Worm (Caenorhabditis elegans) whole organism, late embryonic: ENCODE results near the gene fli-1.

ENCODE experiments used
- C38D4.7 ChIP-seq: fragments of 200-800 bp; sonication (Bioruptor generic); optimal IDR thresholded peaks from 2 replicates; lab custom pipeline; 2018; ENCODE audit warnings: mild to moderate bottlenecking, missing genetic modification characterization, moderate library complexity, missing compliant biosample characterization
- K02D7.2 ChIP-seq: sonication (generic microtip); optimal IDR thresholded peaks from 2 replicates; lab custom pipeline; 2017; ENCODE audit warnings: mild to moderate bottlenecking, missing genetic modification characterization, missing compliant biosample characterization
- ceh-14 ChIP-seq: sonication (generic microtip); optimal IDR thresholded peaks from 2 replicates; lab custom pipeline; 2016; ENCODE audit warnings: missing genotype, missing genetic modification characterization, missing compliant biosample characterization
- ceh-48 ChIP-seq: sonication (generic microtip); optimal IDR thresholded peaks from 2 replicates; lab custom pipeline; 2016; ENCODE audit warnings: missing genetic modification characterization, inconsistent platforms, missing compliant biosample characterization
- che-1 ChIP-seq: sonication (generic microtip); optimal IDR thresholded peaks from 2 replicates; lab custom pipeline; 2016; ENCODE audit warnings: mild to moderate bottlenecking, missing genetic modification characterization, missing compliant biosample characterization
- elt-4 ChIP-seq: sonication (generic microtip); optimal IDR thresholded peaks from 2 replicates; lab custom pipeline; 2016; ENCODE audit warnings: missing genetic modification characterization, missing compliant biosample characterization
- fax-1 ChIP-seq: sonication (generic microtip); optimal IDR thresholded peaks from 2 replicates; lab custom pipeline; 2016; ENCODE audit warnings: missing genotype, missing genetic modification characterization, missing compliant biosample characterization
- pros-1 ChIP-seq: fragments of 150-350 bp; optimal IDR thresholded peaks from 2 replicates; lab custom pipeline; 2014; ENCODE audit warnings: missing biosample characterization, missing genetic modification reagents, missing genetic modification characterization

DNA sequence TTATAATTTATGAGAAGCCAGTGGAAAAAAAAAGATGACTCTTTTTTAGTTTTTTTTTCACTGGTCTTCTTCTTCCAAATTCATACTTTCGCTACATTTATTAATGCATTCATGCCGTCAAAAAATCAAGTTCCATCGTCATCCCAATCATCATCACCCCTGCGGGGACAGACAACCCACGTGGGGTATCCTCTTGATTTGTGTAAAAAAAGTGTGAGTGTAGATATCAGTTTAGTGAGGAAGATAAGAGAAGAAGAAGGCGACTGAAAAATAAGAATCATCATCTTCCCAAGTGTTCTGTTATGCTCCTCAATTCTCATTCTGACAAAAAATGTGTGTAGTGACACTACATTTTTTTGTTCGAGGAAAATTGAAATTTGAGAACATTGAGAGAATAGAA lies 48.4 kb upstream of the fli-1 start:
- TF ChIP-seq ceh-48 (tag; lab: Kevin White, UChicago): no peak
- TF ChIP-seq che-1 (tag; lab: Kevin White, UChicago): no peak
- TF ChIP-seq fax-1: no peak
- TF ChIP-seq elt-4: no peak
- no peak for TF ChIP-seq ceh-14 (tag; lab: Kevin White, UChicago)
- no peak for TF ChIP-seq pros-1 (tag; lab: Kevin White, UChicago)
- TF ChIP-seq K02D7.2 (tag; lab: Kevin White, UChicago): no peak
- TF ChIP-seq C38D4.7 (GFP tag; lab: Kevin White, UChicago): no peak
